Worm (Caenorhabditis elegans) whole organism, L2 larva: Measurements from ENCODE around the gene B0464.6.

Source experiments
- F13H6.1 ChIP-seq: sonication (generic microtip); optimal IDR thresholded peaks from 2 replicates; lab custom pipeline; 2016; ENCODE audit warnings: missing genetic modification characterization, missing compliant biosample characterization
- blmp-1 ChIP-seq: sonication (generic microtip); optimal IDR thresholded peaks from 2 replicates; lab custom pipeline; 2017; ENCODE audit warnings: missing genetic modification characterization, mild to moderate bottlenecking, missing compliant biosample characterization, antibody characterized with exemption, moderate library complexity; ENCODE audit not compliant: insufficient read depth
- egl-27 ChIP-seq: sonication (generic microtip); optimal IDR thresholded peaks from 3 replicates; lab custom pipeline; 2017; ENCODE audit warnings: missing biosample characterization, missing genetic modification reagents, missing genetic modification characterization
- mab-5 ChIP-seq: fragments of 150-350 bp; optimal IDR thresholded peaks from 2 replicates; lab custom pipeline; 2014; ENCODE audit warnings: missing biosample characterization, missing genetic modification characterization
- snpc-4 ChIP-seq: fragments of 150-350 bp; optimal IDR thresholded peaks from 2 replicates; lab custom pipeline; 2014; ENCODE audit warnings: missing biosample characterization, missing genetic modification characterization

ce11 chrIII:9513006-9513405 is 47.2 kb upstream of the B0464.6 start:
- TF ChIP-seq F13H6.1 (tag; lab: Kevin White, UChicago) (no peak), blmp-1 (tag; lab: Kevin White, UChicago) (no peak), mab-5 (tag; lab: Kevin White, UChicago) (no peak), egl-27 (tag; lab: Kevin White, UChicago) (no peak), snpc-4 (no peak)
